Worm (Caenorhabditis elegans) whole organism, mixed stage, embryonic: ENCODE measurements around the gene C16C8.18.

Experiments
- flh-1 ChIP-seq: fragments of 200-800 bp; sonication (Bioruptor generic); optimal IDR thresholded peaks from 2 replicates; lab custom pipeline; 2018; ENCODE audit warnings: mild to moderate bottlenecking, missing genetic modification characterization, moderate library complexity, missing compliant biosample characterization
- mep-1 ChIP-seq: fragments of 150-350 bp; optimal IDR thresholded peaks from 2 replicates; lab custom pipeline; 2017; ENCODE audit warnings: missing biosample characterization, missing genetic modification reagents, missing genetic modification characterization, inconsistent platforms
- snpc-4 ChIP-seq: fragments of 150-350 bp; optimal IDR thresholded peaks from 2 replicates; lab custom pipeline; 2014; ENCODE audit warnings: missing biosample characterization, missing genetic modification characterization
- unc-120 ChIP-seq: sonication (generic microtip); optimal IDR thresholded peaks from 2 replicates; lab custom pipeline; 2017; ENCODE audit warnings: missing genetic modification characterization, missing compliant biosample characterization; ENCODE audit not compliant: poor library complexity, severe bottlenecking
- unc-62 ChIP-seq: fragments of 150-350 bp; optimal IDR thresholded peaks from 2 replicates; lab custom pipeline; 2014; ENCODE audit warnings: missing biosample characterization, missing genetic modification reagents, missing genetic modification characterization

The C16C8.18 gene

DNA sequence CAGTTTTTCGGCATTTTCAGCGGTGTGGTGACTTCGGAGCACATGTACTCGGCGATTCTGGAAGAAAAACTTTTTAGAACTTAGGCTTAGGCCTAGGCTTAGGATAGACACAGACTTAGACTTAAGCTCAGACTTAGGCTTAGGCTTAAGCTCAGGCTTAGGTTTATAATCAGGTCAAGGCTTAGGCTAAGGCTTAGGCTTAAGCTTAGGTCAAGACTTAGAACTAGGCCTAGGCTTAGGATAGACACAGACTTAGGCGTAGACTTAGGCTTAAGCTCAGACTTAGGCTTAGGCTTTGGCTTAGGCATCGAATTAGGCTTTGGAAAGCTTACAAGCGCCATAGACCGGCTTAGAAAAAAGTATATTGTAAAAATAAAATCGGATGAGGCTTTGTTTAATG is 47.0 kb downstream of the C16C8.18 start:
- no peak for TF ChIP-seq unc-120 (tag; lab: Kevin White, UChicago)
- TF ChIP-seq mep-1 (tag; lab: Kevin White, UChicago), result no peak
- TF ChIP-seq unc-62 (GFP tag; lab: Kevin White, UChicago), result no peak
- TF ChIP-seq flh-1, result no peak
- TF ChIP-seq, all 35 proteins: peak for 0

DNA sequence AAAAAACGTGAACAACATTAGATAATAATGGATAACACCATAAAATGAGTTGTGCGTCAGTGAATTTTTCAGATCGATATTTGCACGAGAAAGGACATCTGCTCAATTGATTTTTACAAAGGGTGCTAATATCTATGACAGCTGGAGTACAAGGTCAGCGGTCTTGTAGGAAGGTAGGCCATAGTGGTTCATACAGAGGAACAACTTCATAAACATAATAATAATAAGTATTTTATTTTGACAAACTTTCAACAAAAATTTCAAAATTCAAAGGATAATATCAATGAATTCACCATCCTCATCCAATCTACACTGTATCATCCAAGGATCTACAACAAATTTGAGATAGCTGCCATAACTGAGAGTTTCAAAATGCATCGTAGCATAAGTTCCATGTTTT is 47.7 kb downstream of the C16C8.18 start, which contains the start of gene fbxb-104:
TSS of gene fbxb-104 (minus strand) at position 101 of the 400 bp plus-strand sequence.
- TF ChIP-seq snpc-4 (tag; lab: Kevin White, UChicago), result no peak
